Fruit fly (Drosophila melanogaster): ENCODE data around the gene lili.

dm6 chr3R:24799503-24799902 lies 14.3 kb downstream of the lili start, which contains the start of gene Ude:
- TF ChIP-seq Myc (optimal IDR thresholded peaks at IDR 0.05) = no peak
- no peak for TF ChIP-seq Dfd (GFP tag; optimal IDR thresholded peaks at IDR 0.05)
- no peak for TF ChIP-seq pan (optimal IDR thresholded peaks at IDR 0.05)
- no peak for TF ChIP-seq sage (GFP tag; optimal IDR thresholded peaks at IDR 0.05)
- no peak for TF ChIP-seq usp (GFP tag; optimal IDR thresholded peaks at IDR 0.05)
- TF ChIP-seq CG32264 (GFP tag; optimal IDR thresholded peaks at IDR 0.05) = no peak
